Worm (Caenorhabditis elegans) whole organism, midembryonic: ENCODE results near the gene dyf-4.

ENCODE experiments used
- cog-1 ChIP-seq: sonication (generic microtip); optimal IDR thresholded peaks from 2 replicates; lab custom pipeline; 2016; ENCODE audit warnings: missing genetic modification characterization, missing compliant biosample characterization
- flt-1 ChIP-seq: fragments of 200-800 bp; sonication (Bioruptor generic); IDR thresholded peaks from 2 replicates; pipeline ENCODE4 v1.3.6; 2022; ENCODE audit warnings: missing genetic modification characterization, missing compliant biosample characterization
- klf-2 ChIP-seq: fragments of 200-800 bp; sonication (Bioruptor generic); conservative IDR thresholded peaks from 2 replicates; pipeline ENCODE4 v1.3.6; 2022; ENCODE audit warnings: missing genetic modification reagents, missing genetic modification characterization, missing compliant biosample characterization
- ref-1 ChIP-seq: fragments of 200-800 bp; sonication (Bioruptor generic); conservative IDR thresholded peaks from 2 replicates; pipeline ENCODE4 v1.3.6; 2022; ENCODE audit warnings: missing genetic modification reagents, missing genetic modification characterization, missing compliant biosample characterization
- ztf-23 ChIP-seq: fragments of 200-800 bp; sonication (Bioruptor generic); IDR thresholded peaks from 2 replicates; pipeline ENCODE4 v1.3.6; 2022; ENCODE audit warnings: missing genetic modification reagents, missing genetic modification characterization, missing compliant biosample characterization
- ztf-29 ChIP-seq: fragments of 200-800 bp; sonication (Bioruptor generic); IDR thresholded peaks from 2 replicates; pipeline ENCODE4 v1.3.6; 2022; ENCODE audit warnings: missing genetic modification reagents, missing genetic modification characterization, missing compliant biosample characterization

- TF ChIP-seq flt-1 (no peak), klf-2 (GFP tag; lab: Robert Waterston, UW) (no peak), ztf-29 (no peak), cog-1 (tag; lab: Kevin White, UChicago) (no peak), ztf-23 (GFP tag; lab: Robert Waterston, UW) (no peak), ref-1 (GFP tag; lab: Robert Waterston, UW) (no peak)
These were observed 22.0 kb downstream of the dyf-4 start, which contains the start of gene T28H10.1 for ce11 chrV:12503494-12503893.
